Fruit fly (Drosophila melanogaster) whole organism: ENCODE data around the gene Adi1.

Source experiments
- EcR ChIP-seq, 2 experiments: fragments of >200 bp; optimal IDR thresholded peaks; 2 replicates each; lab custom pipeline; 2017; ENCODE audit warnings: missing biosample characterization in 2 of 2, missing genetic modification characterization in 2 of 2, missing genetic modification reagents in 2 of 2
- pan ChIP-seq: fragments of >200 bp; optimal IDR thresholded peaks from 2 replicates; lab custom pipeline; 2017
- psq ChIP-seq: fragments of >200 bp; optimal IDR thresholded peaks from 2 replicates; lab custom pipeline; 2017

DNA sequence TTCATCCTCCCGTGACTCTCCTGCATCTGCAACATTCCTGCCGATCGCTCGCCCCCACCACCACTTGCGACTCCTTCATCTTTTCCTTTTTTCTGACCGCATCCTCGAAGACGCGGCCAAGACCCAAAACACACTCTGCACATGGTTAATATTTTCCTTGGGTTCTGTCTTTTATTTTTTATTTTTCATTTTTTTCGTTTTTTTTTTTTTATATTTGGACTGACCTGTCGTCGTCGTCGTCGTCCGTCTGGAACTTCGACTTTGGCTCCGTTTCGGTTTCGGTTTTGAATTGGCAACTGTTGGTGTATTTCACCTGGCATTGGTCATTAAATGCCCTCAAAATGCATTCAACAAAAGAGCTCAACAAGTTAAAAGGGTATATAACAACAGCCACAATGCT lies 48.8 kb downstream of the Adi1 start:
- TF ChIP-seq pan (lab: Kevin White, UChicago), result no peak
- TF ChIP-seq EcR (GFP tag; optimal IDR thresholded peaks at IDR 0.05; lab: Kevin White, UChicago), result no peak
- no peak for TF ChIP-seq psq (lab: Kevin White, UChicago)
